Worm (Caenorhabditis elegans) whole organism, early embryonic: ENCODE results near the gene grl-22.

Experiments used
- ama-1 ChIP-seq: fragments of 150-350 bp; optimal IDR thresholded peaks from 2 replicates; lab custom pipeline; 2014
- ceh-13 ChIP-seq: fragments of 200-800 bp; sonication (Bioruptor generic); optimal IDR thresholded peaks from 2 replicates; lab custom pipeline; 2018; ENCODE audit warnings: mild to moderate bottlenecking, missing genetic modification characterization, missing compliant biosample characterization
- ceh-36 ChIP-seq: sonication (generic microtip); optimal IDR thresholded peaks from 2 replicates; lab custom pipeline; 2016; ENCODE audit warnings: missing genetic modification characterization, inconsistent platforms, missing compliant biosample characterization
- ets-7 ChIP-seq: sonication (generic microtip); optimal IDR thresholded peaks from 2 replicates; lab custom pipeline; 2016; ENCODE audit warnings: missing genotype, missing genetic modification characterization, missing compliant biosample characterization
- flt-1 ChIP-seq: fragments of 200-800 bp; sonication (Bioruptor generic); IDR thresholded peaks from 2 replicates; pipeline ENCODE4 v1.3.6; 2022; ENCODE audit warnings: missing genetic modification characterization, missing compliant biosample characterization
- hmbx-1 ChIP-seq: sonication (generic microtip); optimal IDR thresholded peaks from 2 replicates; lab custom pipeline; 2016; ENCODE audit warnings: mild to moderate bottlenecking, missing genetic modification characterization, missing compliant biosample characterization
- hmg-4 ChIP-seq: fragments of 200-800 bp; sonication (Bioruptor generic); optimal IDR thresholded peaks from 2 replicates; lab custom pipeline; 2018; ENCODE audit warnings: mild to moderate bottlenecking, missing genetic modification characterization, missing compliant biosample characterization
- hnd-1 ChIP-seq: sonication (generic microtip); optimal IDR thresholded peaks from 2 replicates; lab custom pipeline; 2016; ENCODE audit warnings: missing genetic modification characterization, missing compliant biosample characterization
- pes-1 ChIP-seq: fragments of 200-800 bp; sonication (Bioruptor generic); IDR thresholded peaks from 2 replicates; pipeline ENCODE4 v1.3.6; 2022; ENCODE audit warnings: missing genetic modification reagents, missing genetic modification characterization, missing compliant biosample characterization
- tbx-11 ChIP-seq: fragments of 200-800 bp; sonication (Bioruptor generic); IDR thresholded peaks from 2 replicates; pipeline ENCODE4 v1.3.6; 2022; ENCODE audit warnings: missing genetic modification characterization, missing compliant biosample characterization
- tra-4 ChIP-seq: sonication (generic microtip); optimal IDR thresholded peaks from 2 replicates; lab custom pipeline; 2017; ENCODE audit warnings: missing genetic modification characterization, missing compliant biosample characterization

- no peak for TF ChIP-seq ama-1 (lab: Kevin White, UChicago)
- TF ChIP-seq ceh-36 (tag; lab: Kevin White, UChicago), result no peak
- no peak for TF ChIP-seq tra-4 (tag; lab: Kevin White, UChicago)
- TF ChIP-seq pes-1 (GFP tag; lab: Robert Waterston, UW), result no peak
- no peak for TF ChIP-seq flt-1 (GFP tag; lab: Robert Waterston, UW)
- no peak for TF ChIP-seq ets-7 (tag; lab: Kevin White, UChicago)
- TF ChIP-seq hmbx-1 (tag; lab: Kevin White, UChicago), result no peak
- no peak for TF ChIP-seq ceh-13 (GFP tag; lab: Kevin White, UChicago)
- no peak for TF ChIP-seq tbx-11 (GFP tag; lab: Robert Waterston, UW)
- TF ChIP-seq hmg-4 (GFP tag; lab: Kevin White, UChicago), result no peak
- no peak for TF ChIP-seq hnd-1 (tag; lab: Kevin White, UChicago)
Measured at ce11 chrIII:5402419-5402818, 11.4 kb downstream of the grl-22 start.
